Worm (Caenorhabditis elegans) whole organism, L3 larva: ENCODE data around the gene hot-8.

ENCODE experiments used
- R02D3.7 ChIP-seq: fragments of 150-350 bp; optimal IDR thresholded peaks from 2 replicates; lab custom pipeline; 2014; ENCODE audit warnings: missing biosample characterization, missing genetic modification characterization
- ZK546.5 ChIP-seq: sonication (generic microtip); optimal IDR thresholded peaks from 2 replicates; lab custom pipeline; 2017; ENCODE audit warnings: missing biosample characterization, missing genetic modification characterization
- ama-1 ChIP-seq: fragments of 150-350 bp; optimal IDR thresholded peaks from 2 replicates; lab custom pipeline; 2018
- ceh-16 ChIP-seq: sonication (generic microtip); optimal IDR thresholded peaks from 2 replicates; lab custom pipeline; 2017; ENCODE audit warnings: missing biosample characterization, missing genetic modification characterization
- ceh-28 ChIP-seq: fragments of 150-350 bp; optimal IDR thresholded peaks from 2 replicates; lab custom pipeline; 2014; ENCODE audit warnings: missing biosample characterization, missing genetic modification reagents, missing genetic modification characterization
- ceh-9 ChIP-seq: sonication (generic microtip); optimal IDR thresholded peaks from 2 replicates; lab custom pipeline; 2018; ENCODE audit warnings: missing biosample characterization, missing genetic modification characterization
- daf-12 ChIP-seq: fragments of 150-350 bp; optimal IDR thresholded peaks from 2 replicates; lab custom pipeline; 2014; ENCODE audit warnings: missing biosample characterization, missing genetic modification reagents, missing genetic modification characterization
- egl-27 ChIP-seq: sonication (generic microtip); optimal IDR thresholded peaks from 4 replicates; lab custom pipeline; 2017; ENCODE audit warnings: missing biosample characterization, missing genetic modification reagents, missing genetic modification characterization
- elt-1 ChIP-seq: fragments of 150-350 bp; optimal IDR thresholded peaks from 2 replicates; lab custom pipeline; 2014; ENCODE audit warnings: missing biosample characterization, missing genetic modification characterization
- elt-3 ChIP-seq, 3 experiments: fragments of 150-350 bp in 1 of 3; sonication (generic microtip) in 2 of 3; optimal IDR thresholded peaks; 2 replicates in 2 of 3; 4 replicates in 1 of 3; lab custom pipeline; 2014 to 2017; ENCODE audit warnings: missing biosample characterization in 3 of 3, missing genetic modification characterization in 3 of 3
- eor-1 ChIP-seq, 2 experiments: fragments of 150-350 bp; optimal IDR thresholded peaks; 2 replicates each; lab custom pipeline; 2014 to 2018; ENCODE audit warnings: missing biosample characterization in 2 of 2, missing genetic modification characterization in 2 of 2
- fkh-10 ChIP-seq: sonication (generic microtip); optimal IDR thresholded peaks from 2 replicates; lab custom pipeline; 2017; ENCODE audit warnings: missing biosample characterization, missing genetic modification reagents, missing genetic modification characterization
- fkh-2 ChIP-seq: fragments of 150-350 bp; optimal IDR thresholded peaks from 2 replicates; lab custom pipeline; 2014; ENCODE audit warnings: missing biosample characterization, missing genetic modification reagents, missing genetic modification characterization
- fos-1 ChIP-seq: fragments of 150-350 bp; optimal IDR thresholded peaks from 2 replicates; lab custom pipeline; 2014; ENCODE audit warnings: missing biosample characterization, missing genetic modification characterization
- hmg-11 ChIP-seq: sonication (generic microtip); optimal IDR thresholded peaks from 2 replicates; lab custom pipeline; 2016; ENCODE audit warnings: missing genetic modification characterization, missing compliant biosample characterization
- lin-15B ChIP-seq: fragments of 150-350 bp; optimal IDR thresholded peaks from 2 replicates; lab custom pipeline; 2014; ENCODE audit warnings: missing biosample characterization, missing genetic modification characterization
- lsy-12 ChIP-seq: sonication (generic microtip); optimal IDR thresholded peaks from 2 replicates; lab custom pipeline; 2016; ENCODE audit warnings: mild to moderate bottlenecking, missing genetic modification characterization, missing compliant biosample characterization
- mdl-1 ChIP-seq: fragments of 150-350 bp; optimal IDR thresholded peaks from 2 replicates; lab custom pipeline; 2014; ENCODE audit warnings: missing biosample characterization, missing genetic modification characterization
- mml-1 ChIP-seq: fragments of 150-350 bp; sonication (generic microtip); optimal IDR thresholded peaks from 3 replicates; lab custom pipeline; 2014; ENCODE audit warnings: missing biosample characterization, missing genetic modification characterization
- nfya-1 ChIP-seq: sonication (generic microtip); optimal IDR thresholded peaks from 2 replicates; lab custom pipeline; 2017; ENCODE audit warnings: missing genetic modification characterization, mild to moderate bottlenecking, missing compliant biosample characterization, antibody characterized with exemption, moderate library complexity; ENCODE audit not compliant: insufficient read depth
- nhr-12 ChIP-seq: fragments of 150-350 bp; optimal IDR thresholded peaks from 2 replicates; lab custom pipeline; 2014; ENCODE audit warnings: missing biosample characterization, missing genetic modification characterization
- nhr-237 ChIP-seq: fragments of 150-350 bp; optimal IDR thresholded peaks from 2 replicates; lab custom pipeline; 2014; ENCODE audit warnings: missing biosample characterization, missing genetic modification characterization
- nhr-25 ChIP-seq: sonication (generic microtip); optimal IDR thresholded peaks from 2 replicates; lab custom pipeline; 2017; ENCODE audit warnings: missing biosample characterization, missing genetic modification characterization
- nhr-43 ChIP-seq: sonication (generic microtip); optimal IDR thresholded peaks from 2 replicates; lab custom pipeline; 2016; ENCODE audit warnings: mild to moderate bottlenecking, missing genetic modification characterization, missing compliant biosample characterization; ENCODE audit not compliant: poor library complexity, severe bottlenecking
- nhr-67 ChIP-seq: fragments of 150-350 bp; optimal IDR thresholded peaks from 2 replicates; lab custom pipeline; 2014; ENCODE audit warnings: missing biosample characterization, missing genetic modification characterization
- nhr-76 ChIP-seq: fragments of 150-350 bp; sonication (generic microtip); optimal IDR thresholded peaks from 5 replicates; lab custom pipeline; 2014; ENCODE audit warnings: missing biosample characterization, missing genetic modification characterization
- nhr-77 ChIP-seq: fragments of 150-350 bp; optimal IDR thresholded peaks from 2 replicates; lab custom pipeline; 2014; ENCODE audit warnings: missing biosample characterization, missing genetic modification characterization
- pha-4 ChIP-seq: fragments of 150-350 bp; optimal IDR thresholded peaks from 2 replicates; lab custom pipeline; 2014; ENCODE audit warnings: missing biosample characterization, missing genetic modification reagents, missing genetic modification characterization
- skn-1 ChIP-seq: fragments of 150-350 bp; optimal IDR thresholded peaks from 2 replicates; lab custom pipeline; 2014; ENCODE audit warnings: missing biosample characterization, missing genetic modification characterization
- snpc-4 ChIP-seq: fragments of 150-350 bp; optimal IDR thresholded peaks from 2 replicates; lab custom pipeline; 2014; ENCODE audit warnings: missing biosample characterization, missing genetic modification characterization
- tbx-2 ChIP-seq: sonication (generic microtip); optimal IDR thresholded peaks from 2 replicates; lab custom pipeline; 2016; ENCODE audit warnings: mild to moderate bottlenecking, missing genetic modification characterization, missing compliant biosample characterization
- unc-39 ChIP-seq: sonication (generic microtip); optimal IDR thresholded peaks from 4 replicates; lab custom pipeline; 2017; ENCODE audit warnings: missing biosample characterization, missing genetic modification characterization
- unc-62 ChIP-seq: fragments of 150-350 bp; sonication (generic microtip); optimal IDR thresholded peaks from 4 replicates; lab custom pipeline; 2014; ENCODE audit warnings: missing biosample characterization, missing genetic modification reagents, missing genetic modification characterization
- zag-1 ChIP-seq: fragments of 150-350 bp; optimal IDR thresholded peaks from 2 replicates; lab custom pipeline; 2014; ENCODE audit warnings: missing biosample characterization, missing genetic modification characterization
- ztf-4 ChIP-seq: fragments of 150-350 bp; optimal IDR thresholded peaks from 2 replicates; lab custom pipeline; 2014; ENCODE audit warnings: missing biosample characterization, missing genetic modification characterization

Gene hot-8

ce11 chrX:1171617-1172016 lies 8.5 kb upstream of the hot-8 start:
- TF ChIP-seq daf-12: no peak
- TF ChIP-seq R02D3.7 (tag; lab: Kevin White, UChicago): no peak

- no peak for TF ChIP-seq nhr-77 (tag; lab: Kevin White, UChicago)
- TF ChIP-seq elt-3 (tag; optimal IDR thresholded peaks at IDR 0.05; lab: Kevin White, UChicago): no peak
- no peak for TF ChIP-seq mml-1
- no peak for TF ChIP-seq lsy-12 (tag; lab: Kevin White, UChicago)
- no peak for TF ChIP-seq elt-1 (tag; lab: Kevin White, UChicago)
- TF ChIP-seq nfya-1: no peak
- no peak for TF ChIP-seq snpc-4 (tag; lab: Kevin White, UChicago)
- TF ChIP-seq fos-1 (tag; lab: Kevin White, UChicago): no peak
- no peak for TF ChIP-seq tbx-2 (tag; lab: Kevin White, UChicago)
- TF ChIP-seq nhr-67: no peak
- no peak for TF ChIP-seq nhr-237 (tag; lab: Kevin White, UChicago)
- no peak for TF ChIP-seq ZK546.5 (tag; lab: Kevin White, UChicago)
- no peak for TF ChIP-seq ceh-28 (tag; lab: Kevin White, UChicago)
- TF ChIP-seq ztf-4 (tag; lab: Kevin White, UChicago): no peak
- no peak for TF ChIP-seq unc-39 (tag; lab: Kevin White, UChicago)
- no peak for TF ChIP-seq R02D3.7 (tag; lab: Kevin White, UChicago)
- no peak for TF ChIP-seq daf-12
Measured at ce11 chrX:1172024-1172423, 8.1 kb upstream of the hot-8 start.

ce11 chrX:1181271-1181958 lies 1.3 kb downstream of the hot-8 start:
- TF ChIP-seq hmg-11 (tag; lab: Kevin White, UChicago) (no peak), nhr-25 (tag; lab: Kevin White, UChicago) (no peak), elt-1 (tag; lab: Kevin White, UChicago) (no peak), daf-12 (no peak), elt-3 (tag; optimal IDR thresholded peaks at IDR 0.05; lab: Kevin White, UChicago) (no peak), fkh-2 (no peak), skn-1 (tag; lab: Kevin White, UChicago) (no peak), ceh-28 (tag; lab: Kevin White, UChicago) (no peak), mdl-1 (tag; lab: Kevin White, UChicago) (no peak), nfya-1 (no peak), ama-1 (lab: Kevin White, UChicago) (no peak), nhr-237 (tag; lab: Kevin White, UChicago) (no peak)

ce11 chrX:1183258-1183657 lies 3.2 kb downstream of the hot-8 start:
- TF ChIP-seq unc-62: no peak
- TF ChIP-seq fkh-2: no peak
- TF ChIP-seq ceh-16 (tag; lab: Kevin White, UChicago): no peak
- no peak for TF ChIP-seq tbx-2 (tag; lab: Kevin White, UChicago)
- TF ChIP-seq ceh-28 (tag; lab: Kevin White, UChicago): no peak
- TF ChIP-seq snpc-4 (tag; lab: Kevin White, UChicago): no peak
- TF ChIP-seq lin-15B (tag; lab: Kevin White, UChicago): no peak
- no peak for TF ChIP-seq ama-1 (lab: Kevin White, UChicago)

ce11 chrX:1183985-1184384 lies 3.9 kb downstream of the hot-8 start:
- TF ChIP-seq egl-27 (tag; lab: Kevin White, UChicago) (no peak), pha-4 (tag; lab: Kevin White, UChicago) (no peak), fkh-10 (GFP tag; lab: Kevin White, UChicago) (no peak), zag-1 (tag; lab: Kevin White, UChicago) (no peak), eor-1 (tag; optimal IDR thresholded peaks at IDR 0.05; lab: Kevin White, UChicago) (no peak), nhr-43 (tag; lab: Kevin White, UChicago) (no peak), ceh-9 (no peak), lin-15B (tag; lab: Kevin White, UChicago) (no peak), nhr-76 (no peak), ceh-28 (tag; lab: Kevin White, UChicago) (no peak), fos-1 (tag; lab: Kevin White, UChicago) (no peak), unc-39 (tag; lab: Kevin White, UChicago) (no peak), nhr-12 (tag; lab: Kevin White, UChicago) (no peak), hmg-11 (tag; lab: Kevin White, UChicago) (no peak), ztf-4 (tag; lab: Kevin White, UChicago) (no peak)
- TF ChIP-seq, all 47 proteins: peak for 0
